Fruit fly (Drosophila melanogaster): Measurements from ENCODE around the gene Dus4.
A peak's percentile ranks its signal among the peaks of the same experiment; 100 is the strongest.

Gene Dus4

dm6 chr2L:19069548-19070145, 6.6 kb downstream of the Dus4 start, which contains the start of gene CG10702 (continued):
- TF ChIP-seq Gsc (GFP tag; IDR thresholded peaks at IDR 0.05): no peak
- TF ChIP-seq HmgZ (tag; optimal IDR thresholded peaks at IDR 0.05): no peak
- TF ChIP-seq CG11504 (tag; optimal IDR thresholded peaks at IDR 0.05): peak; percentile 42
- no peak for TF ChIP-seq CG14965 (GFP tag; optimal IDR thresholded peaks at IDR 0.05; ENCODE audit: borderline replicate concordance)
- no peak for TF ChIP-seq CG13296 (GFP tag; optimal IDR thresholded peaks at IDR 0.05)
- TF ChIP-seq cas (GFP tag; IDR thresholded peaks at IDR 0.05): no peak
- no peak for TF ChIP-seq gcm (GFP tag; optimal IDR thresholded peaks at IDR 0.05)
- TF ChIP-seq ERR (GFP tag; optimal IDR thresholded peaks at IDR 0.05): no peak
- TF ChIP-seq zfh2 (GFP tag; optimal IDR thresholded peaks at IDR 0.05): peak; percentile 31
- TF ChIP-seq wdn (GFP tag; IDR thresholded peaks at IDR 0.05): no peak
- TF ChIP-seq Fer2 (tag; optimal IDR thresholded peaks at IDR 0.05): no peak
- no peak for TF ChIP-seq hkb (optimal IDR thresholded peaks at IDR 0.05)
- no peak for TF ChIP-seq hkb (GFP tag; IDR thresholded peaks at IDR 0.05)
- TF ChIP-seq otp (GFP tag; IDR thresholded peaks at IDR 0.05): 0 out of 3 replicates have a peak, but pooled peaks have one; percentile 19
- no peak for TF ChIP-seq toy (GFP tag; IDR thresholded peaks at IDR 0.05)
- TF ChIP-seq Deaf1 (tag; optimal IDR thresholded peaks at IDR 0.05): peak; percentile 21
- no peak for TF ChIP-seq hth (optimal IDR thresholded peaks at IDR 0.05)
- TF ChIP-seq CG4360 (GFP tag; IDR thresholded peaks at IDR 0.05): no peak
- no peak for TF ChIP-seq CG12219 (GFP tag; optimal IDR thresholded peaks at IDR 0.05)
- TF ChIP-seq CG9215 (GFP tag; IDR thresholded peaks at IDR 0.05): 0 out of 2 replicates have a peak, but pooled peaks have one; percentile 8
- TF ChIP-seq Optix (GFP tag; IDR thresholded peaks at IDR 0.05): no peak
- TF ChIP-seq amos (GFP tag; IDR thresholded peaks at IDR 0.05; ENCODE audit: partially characterized antibody): peak; percentile 17; the same call in 1 of the 2 replicates
- 0 out of 2 replicates have a peak, but pooled peaks have one; percentile 20 for TF ChIP-seq CG17328 (GFP tag; IDR thresholded peaks at IDR 0.05)
- no peak for TF ChIP-seq Aef1 (GFP tag; IDR thresholded peaks at IDR 0.05)
- TF ChIP-seq Kr (GFP tag; optimal IDR thresholded peaks at IDR 0.05): no peak
- no peak for TF ChIP-seq ro (GFP tag; IDR thresholded peaks at IDR 0.05)
- no peak for TF ChIP-seq D19B (GFP tag; optimal IDR thresholded peaks at IDR 0.05)
- TF ChIP-seq Ets65A (GFP tag): peak; percentile 91
- no peak for TF ChIP-seq CG14050 (GFP tag; IDR thresholded peaks at IDR 0.05)
- TF ChIP-seq CG16815 (GFP tag; optimal IDR thresholded peaks at IDR 0.05): no peak
- TF ChIP-seq Myb (GFP tag; optimal IDR thresholded peaks at IDR 0.05): no peak
- no peak for TF ChIP-seq Oaz (GFP tag; IDR thresholded peaks at IDR 0.05)
- no peak for TF ChIP-seq CkIIα-i1 (GFP tag; IDR thresholded peaks at IDR 0.05)
- TF ChIP-seq CG30020 (tag; optimal IDR thresholded peaks at IDR 0.05): no peak
- TF ChIP-seq Lhr (GFP tag; optimal IDR thresholded peaks at IDR 0.05): no peak
- TF ChIP-seq chn (GFP tag; optimal IDR thresholded peaks at IDR 0.05): no peak
- no peak for TF ChIP-seq trem (tag; optimal IDR thresholded peaks at IDR 0.05)
- no peak for TF ChIP-seq CG7556 (GFP tag; optimal IDR thresholded peaks at IDR 0.05)
- no peak for TF ChIP-seq CG8089 (GFP tag; optimal IDR thresholded peaks at IDR 0.05)
- TF ChIP-seq D (optimal IDR thresholded peaks at IDR 0.05): no peak
- TF ChIP-seq D (GFP tag; optimal IDR thresholded peaks at IDR 0.05): peak; percentile 14
- TF ChIP-seq sr (GFP tag; IDR thresholded peaks at IDR 0.05): no peak
- peak; percentile 70 for TF ChIP-seq Med (GFP tag)
- TF ChIP-seq Awh (GFP tag; IDR thresholded peaks at IDR 0.05): no peak
- 0 out of 2 replicates have a peak, but pooled peaks have one; percentile 5 for TF ChIP-seq CG3847 (GFP tag; IDR thresholded peaks at IDR 0.05)
- TF ChIP-seq Fer1 (GFP tag; optimal IDR thresholded peaks at IDR 0.05): no peak
- TF ChIP-seq az2 (GFP tag; optimal IDR thresholded peaks at IDR 0.05): no peak
- TF ChIP-seq CG4730 (GFP tag; IDR thresholded peaks at IDR 0.05): no peak
- TF ChIP-seq gfzf (GFP tag; optimal IDR thresholded peaks at IDR 0.05): no peak
- no peak for TF ChIP-seq pum (GFP tag; optimal IDR thresholded peaks at IDR 0.05)
- TF ChIP-seq inv (GFP tag; IDR thresholded peaks at IDR 0.05; ENCODE audit: partially characterized antibody): no peak
- TF ChIP-seq schlank (tag; optimal IDR thresholded peaks at IDR 0.05): no peak
- no peak for TF ChIP-seq Nf-YB (GFP tag; optimal IDR thresholded peaks at IDR 0.05)

Measured in whole organism, embryonic.